Fruit fly (Drosophila melanogaster): ENCODE results near the gene Ubc2.

The Ubc2 gene

DNA sequence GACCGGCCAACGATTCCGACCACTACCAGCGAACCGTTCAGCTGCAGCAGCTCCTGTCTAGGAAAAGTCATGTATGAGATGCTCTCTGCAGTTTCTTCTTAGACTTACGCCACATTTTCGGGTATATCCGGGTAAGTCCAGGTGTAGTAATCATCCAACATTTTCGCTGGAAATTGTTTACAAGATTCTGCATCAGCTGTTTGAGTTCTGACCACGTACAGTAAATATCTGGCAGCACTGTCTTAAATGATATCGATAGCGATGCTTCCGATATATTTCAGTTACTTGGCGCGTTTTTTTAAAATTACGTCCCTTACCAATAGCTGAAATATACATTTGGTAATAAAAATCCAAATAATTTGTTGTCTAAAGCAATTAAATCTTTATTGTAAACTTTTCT lies 24.1 kb downstream of the Ubc2 start, which contains the start of gene CG6729:
CG6729 (minus strand) TSS at position 222 of the 400 bp plus-strand sequence.
- TF ChIP-seq CG8478 (optimal IDR thresholded peaks at IDR 0.05), result no peak
- no peak for TF ChIP-seq usp (GFP tag; optimal IDR thresholded peaks at IDR 0.05)
- no peak for TF ChIP-seq pan (optimal IDR thresholded peaks at IDR 0.05)

DNA sequence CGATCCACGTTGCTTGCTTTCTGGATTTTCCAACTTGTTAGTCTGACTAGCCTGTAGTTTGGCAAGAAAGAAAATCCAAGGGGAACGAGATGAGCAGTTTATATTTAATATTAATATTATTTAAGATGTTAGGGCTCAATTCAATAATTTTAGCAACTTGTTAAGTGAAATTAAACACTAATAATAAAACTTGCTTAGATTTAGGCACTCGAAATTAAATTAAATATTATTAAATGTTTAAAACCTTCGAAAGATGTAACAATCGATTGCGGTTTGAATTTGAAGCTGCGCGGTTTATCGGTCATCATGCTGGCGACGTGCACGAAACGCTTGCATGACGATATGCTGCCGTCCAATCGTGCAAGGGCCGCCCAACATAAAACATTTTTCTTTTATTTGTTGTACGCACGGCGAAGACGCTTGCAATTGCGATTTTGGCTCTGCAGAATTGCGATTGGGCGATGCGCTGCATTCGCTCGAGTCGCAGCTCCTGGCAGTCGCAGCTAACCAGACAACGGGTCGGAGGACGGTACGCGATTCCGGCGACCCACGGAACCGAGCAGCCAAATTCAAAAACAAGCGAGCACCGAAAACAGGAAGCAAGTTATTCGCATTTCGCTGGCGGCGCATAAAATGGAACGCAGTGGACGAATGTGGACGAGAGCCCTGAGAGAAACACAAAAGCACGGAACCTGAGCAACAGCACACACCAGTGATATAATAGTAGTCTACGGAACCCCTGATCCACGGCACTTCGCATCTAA lies 30.6 kb downstream of the Ubc2 start, which contains the start of the genes Vha16-5 and CG12299:
Vha16-5 (minus strand) TSS at position 51 of the 764 bp plus-strand sequence.
CG12299 (plus strand) TSS at position 353 of the 764 bp plus-strand sequence.
- TF ChIP-seq pan (optimal IDR thresholded peaks at IDR 0.05), result no peak
- TF ChIP-seq CG8478 (optimal IDR thresholded peaks at IDR 0.05), result no peak
- TF ChIP-seq Dll (optimal IDR thresholded peaks at IDR 0.05), result no peak
- no peak for TF ChIP-seq psq (optimal IDR thresholded peaks at IDR 0.05)
- no peak for TF ChIP-seq EcR (GFP tag; optimal IDR thresholded peaks at IDR 0.05)
- no peak for TF ChIP-seq usp (GFP tag; optimal IDR thresholded peaks at IDR 0.05)

DNA sequence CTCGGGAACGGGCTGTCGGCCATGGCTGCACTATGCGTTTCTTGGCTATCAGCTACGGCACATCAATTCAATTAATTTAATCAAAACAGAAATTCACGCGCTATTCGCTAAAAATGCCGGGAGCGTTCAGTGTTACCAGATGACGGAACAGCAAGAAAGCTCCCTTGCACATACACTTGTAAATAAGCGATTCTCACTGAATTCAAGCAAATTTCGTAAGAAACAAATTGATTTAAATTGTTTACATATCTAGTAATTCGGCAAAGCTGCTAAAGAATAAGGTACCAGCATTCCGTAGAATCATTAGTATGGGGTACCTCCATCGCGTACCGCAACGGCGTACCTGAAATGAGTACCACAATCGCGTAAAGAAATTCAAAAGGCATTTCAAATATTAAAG lies 31.9 kb downstream of the Ubc2 start, which contains the start of gene Nup107:
Nup107 (minus strand) TSS at position 149 of the 400 bp plus-strand sequence.
- TF ChIP-seq EcR (GFP tag; optimal IDR thresholded peaks at IDR 0.05), result no peak
- TF ChIP-seq pan (optimal IDR thresholded peaks at IDR 0.05), result no peak
- no peak for TF ChIP-seq Dll (optimal IDR thresholded peaks at IDR 0.05)
- no peak for TF ChIP-seq psq (optimal IDR thresholded peaks at IDR 0.05)
- no peak for TF ChIP-seq CG8478 (optimal IDR thresholded peaks at IDR 0.05)
- TF ChIP-seq usp (GFP tag; optimal IDR thresholded peaks at IDR 0.05), result no peak

DNA sequence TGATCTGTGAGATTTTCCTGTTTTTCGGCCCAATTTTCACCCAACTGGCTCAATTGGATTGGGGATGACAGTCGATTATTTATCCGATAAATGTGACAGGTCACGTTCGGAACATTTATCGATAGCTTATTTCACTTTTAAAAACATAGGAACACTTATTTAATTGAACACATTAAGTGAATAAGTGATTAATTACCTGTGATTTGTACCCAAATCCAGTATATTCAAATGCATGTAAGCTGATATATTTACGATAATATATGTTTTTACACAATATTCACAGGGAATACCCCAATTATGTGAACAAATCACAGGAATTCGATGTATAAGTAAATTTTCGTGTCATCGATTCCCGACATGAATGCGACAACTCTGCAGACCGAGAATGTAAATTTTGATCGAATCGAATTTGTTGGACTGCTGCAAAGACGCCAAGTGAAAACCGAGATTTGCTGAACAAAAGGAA lies 35.4 kb downstream of the Ubc2 start, which contains the start of the genes EMC3 and Dpy-30L1:
EMC3 (minus strand) TSS at position 81 of the 466 bp plus-strand sequence.
Dpy-30L1 (plus strand) TSS at position 311 of the 466 bp plus-strand sequence.
- no peak for TF ChIP-seq CG8478 (optimal IDR thresholded peaks at IDR 0.05)
- TF ChIP-seq EcR (GFP tag; optimal IDR thresholded peaks at IDR 0.05), result no peak
- no peak for TF ChIP-seq usp (GFP tag; optimal IDR thresholded peaks at IDR 0.05)
- TF ChIP-seq pan (optimal IDR thresholded peaks at IDR 0.05), result no peak
- no peak for TF ChIP-seq psq (optimal IDR thresholded peaks at IDR 0.05)

DNA sequence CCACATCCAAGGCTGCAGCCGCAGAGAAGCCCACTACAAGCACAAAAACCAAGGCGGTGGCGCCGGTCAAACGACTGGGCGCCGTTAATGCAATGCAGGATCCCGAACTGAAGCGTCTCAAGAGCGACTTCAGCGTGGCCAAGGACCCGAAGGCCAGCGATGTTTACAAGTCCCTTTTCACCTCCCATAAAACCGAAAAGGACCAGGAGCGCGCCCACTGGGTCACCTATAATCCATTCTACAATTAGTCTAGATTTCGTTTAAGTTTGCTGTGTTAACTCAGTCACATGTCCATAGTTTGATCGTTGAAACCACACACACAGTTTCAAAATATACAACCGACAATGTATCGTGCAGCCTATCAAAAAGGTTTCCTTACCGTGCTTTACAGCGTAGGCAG lies 37.9 kb downstream of the Ubc2 start, which contains the start of gene CG17118:
CG17118 (plus strand) TSS at position 301 of the 400 bp plus-strand sequence.
- TF ChIP-seq CG8478 (optimal IDR thresholded peaks at IDR 0.05) (no peak), psq (optimal IDR thresholded peaks at IDR 0.05) (no peak)

DNA sequence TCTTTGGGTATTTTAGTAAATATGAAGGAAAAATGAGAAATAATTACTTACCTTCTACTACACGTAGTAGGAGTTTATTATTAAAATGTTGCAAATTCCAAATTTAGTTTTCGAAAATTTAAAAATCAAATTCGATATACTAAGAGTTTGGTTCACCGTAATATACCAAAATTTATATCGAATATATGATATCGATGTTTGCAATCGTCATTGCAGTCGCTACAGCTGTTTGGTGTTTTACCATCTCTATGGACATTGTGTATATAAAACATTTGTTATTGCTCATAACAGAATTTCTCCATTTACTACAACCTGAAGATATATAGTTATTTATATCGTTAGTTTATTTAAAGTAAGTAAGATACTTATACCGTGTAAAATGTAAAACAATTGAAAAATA lies 39.1 kb downstream of the Ubc2 start, which contains the start of gene CG6443:
CG6443 (plus strand) TSS at position 228 of the 400 bp plus-strand sequence.
- TF ChIP-seq EcR (GFP tag; optimal IDR thresholded peaks at IDR 0.05), result no peak
- TF ChIP-seq CG8478 (optimal IDR thresholded peaks at IDR 0.05), result no peak
- no peak for TF ChIP-seq pan (optimal IDR thresholded peaks at IDR 0.05)
- TF ChIP-seq Dll (optimal IDR thresholded peaks at IDR 0.05), result no peak
- no peak for TF ChIP-seq psq (optimal IDR thresholded peaks at IDR 0.05)
- no peak for TF ChIP-seq usp (GFP tag; optimal IDR thresholded peaks at IDR 0.05)

DNA sequence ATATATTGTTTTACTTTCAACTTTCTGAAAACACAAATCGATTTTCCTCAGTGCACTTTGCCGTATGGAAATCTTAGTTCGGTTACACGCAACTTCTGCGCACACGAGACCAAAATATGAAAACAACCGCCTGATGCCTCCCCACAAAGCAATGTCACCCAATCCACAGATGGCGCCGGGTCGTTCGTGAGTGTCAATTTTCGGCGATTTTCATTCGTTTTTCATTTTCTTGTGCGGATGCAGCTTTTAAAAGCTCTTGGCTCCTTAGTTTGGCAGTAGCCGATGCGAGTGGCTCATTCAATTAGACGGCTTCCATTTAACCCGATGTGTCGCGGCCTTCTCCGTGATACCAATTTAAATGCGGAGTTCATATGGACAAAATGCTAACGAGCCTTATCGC lies 43.9 kb downstream of the Ubc2 start, which contains the start of gene CG6431:
CG6431 (plus strand) TSS at position 301 of the 400 bp plus-strand sequence.
- TF ChIP-seq EcR (GFP tag; optimal IDR thresholded peaks at IDR 0.05), result no peak
- no peak for TF ChIP-seq pan (optimal IDR thresholded peaks at IDR 0.05)
- no peak for TF ChIP-seq Dll (optimal IDR thresholded peaks at IDR 0.05)
- no peak for TF ChIP-seq usp (GFP tag; optimal IDR thresholded peaks at IDR 0.05)
- TF ChIP-seq psq (optimal IDR thresholded peaks at IDR 0.05), result no peak
- no peak for TF ChIP-seq CG8478 (optimal IDR thresholded peaks at IDR 0.05)

DNA sequence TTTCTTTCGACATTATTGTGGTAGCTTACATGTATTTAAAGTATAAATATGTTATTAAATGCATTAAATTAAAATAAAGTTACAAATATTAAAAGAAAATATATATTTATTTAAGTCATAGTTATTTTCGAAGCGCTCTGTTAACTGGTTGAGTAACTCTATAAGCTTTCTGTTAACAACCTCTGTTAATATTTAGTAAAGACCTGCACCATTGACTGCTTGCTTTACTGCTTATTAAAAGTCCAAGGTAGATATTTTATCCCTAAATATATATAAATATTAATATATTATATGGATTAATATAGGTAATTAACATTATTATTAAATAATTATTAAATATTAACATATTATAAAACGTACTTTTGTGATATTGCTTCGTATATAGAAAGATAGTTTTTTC lies 46.3 kb downstream of the Ubc2 start:
- no peak for TF ChIP-seq usp (GFP tag; optimal IDR thresholded peaks at IDR 0.05)
